Worm (Caenorhabditis elegans) whole organism, L1 larva: ENCODE measurements around the gene T07D3.2.

Experiments used
- C16A3.4 ChIP-seq: fragments of 150-350 bp; optimal IDR thresholded peaks from 2 replicates; lab custom pipeline; 2014; ENCODE audit warnings: missing biosample characterization, missing genetic modification characterization
- C34B4.2 ChIP-seq: sonication (generic microtip); optimal IDR thresholded peaks from 2 replicates; lab custom pipeline; 2017; ENCODE audit warnings: mild to moderate bottlenecking, missing genetic modification characterization, missing compliant biosample characterization
- F16B12.6 ChIP-seq: fragments of 150-350 bp; optimal IDR thresholded peaks from 2 replicates; lab custom pipeline; 2014; ENCODE audit warnings: missing biosample characterization, missing genetic modification characterization
- Y116A8C.19 ChIP-seq: sonication (generic microtip); optimal IDR thresholded peaks from 2 replicates; lab custom pipeline; 2016; ENCODE audit warnings: missing compliant biosample characterization, missing genetic modification characterization, borderline replicate concordance
- aha-1 ChIP-seq: fragments of 150-350 bp; optimal IDR thresholded peaks from 2 replicates; lab custom pipeline; 2014; ENCODE audit warnings: missing biosample characterization, missing genetic modification characterization
- aly-2 ChIP-seq: fragments of 150-350 bp; optimal IDR thresholded peaks from 2 replicates; lab custom pipeline; 2014; ENCODE audit warnings: missing biosample characterization, missing genetic modification characterization
- blmp-1 ChIP-seq: fragments of 150-350 bp; optimal IDR thresholded peaks from 2 replicates; lab custom pipeline; 2014; ENCODE audit warnings: missing biosample characterization, missing genetic modification characterization
- ceh-63 ChIP-seq: fragments of 200-800 bp; sonication (Bioruptor generic); optimal IDR thresholded peaks from 2 replicates; lab custom pipeline; 2018; ENCODE audit warnings: mild to moderate bottlenecking, missing genetic modification characterization, missing compliant biosample characterization
- ceh-82 ChIP-seq, 3 experiments: fragments of 150-350 bp in 1 of 3; sonication (generic microtip) in 2 of 3; optimal IDR thresholded peaks; 2 replicates each; lab custom pipeline; 2014 to 2017; ENCODE audit warnings: missing biosample characterization in 3 of 3, missing genetic modification characterization in 3 of 3
- ceh-90 ChIP-seq: sonication (generic microtip); optimal IDR thresholded peaks from 2 replicates; lab custom pipeline; 2016; ENCODE audit warnings: missing genetic modification characterization, missing compliant biosample characterization
- dsc-1 ChIP-seq: sonication (generic microtip); optimal IDR thresholded peaks from 2 replicates; lab custom pipeline; 2016; ENCODE audit warnings: mild to moderate bottlenecking, missing genetic modification characterization, missing compliant biosample characterization
- efl-1 ChIP-seq, 4 experiments: fragments of 150-350 bp; optimal IDR thresholded peaks in 3 of 4; peaks in 1 of 4; 1 replicate in 1 of 4; 2 replicates in 3 of 4; lab custom pipeline; 2014; ENCODE audit warnings: missing biosample characterization in 2 of 4, missing genetic modification characterization in 2 of 4, missing genetic modification reagents in 2 of 4
- efl-3 ChIP-seq: fragments of 200-800 bp; sonication (Bioruptor generic); optimal IDR thresholded peaks from 2 replicates; lab custom pipeline; 2018; ENCODE audit warnings: mild to moderate bottlenecking, missing genetic modification characterization, missing compliant biosample characterization
- elt-3 ChIP-seq, 6 experiments: fragments of 150-350 bp in 1 of 6; sonication (generic microtip); optimal IDR thresholded peaks; 2 replicates each; lab custom pipeline; 2017 to 2018; ENCODE audit warnings: missing biosample characterization in 6 of 6, missing genetic modification characterization in 6 of 6, inconsistent platforms in 1 of 6
- fkh-8 ChIP-seq: sonication (generic microtip); optimal IDR thresholded peaks from 2 replicates; lab custom pipeline; 2016; ENCODE audit warnings: mild to moderate bottlenecking, missing genetic modification characterization, missing compliant biosample characterization
- fos-1 ChIP-seq: fragments of 150-350 bp; optimal IDR thresholded peaks from 2 replicates; lab custom pipeline; 2014; ENCODE audit warnings: missing biosample characterization, missing genetic modification characterization
- grh-1 ChIP-seq: fragments of 200-800 bp; sonication (Bioruptor generic); IDR thresholded peaks from 2 replicates; pipeline ENCODE4 v1.3.6; 2022; ENCODE audit warnings: missing genetic modification reagents, missing genetic modification characterization, missing compliant biosample characterization
- hlh-17 ChIP-seq: fragments of 200-800 bp; sonication (Bioruptor generic); optimal IDR thresholded peaks from 2 replicates; lab custom pipeline; 2018; ENCODE audit warnings: missing genetic modification characterization, mild to moderate bottlenecking, missing compliant biosample characterization, moderate library complexity, borderline replicate concordance
- isw-1 ChIP-seq: fragments of 200-800 bp; sonication (Bioruptor generic); IDR thresholded peaks from 2 replicates; pipeline ENCODE4 v1.3.6; 2022; ENCODE audit warnings: missing genetic modification characterization, missing compliant biosample characterization
- jun-1 ChIP-seq: fragments of 150-350 bp; optimal IDR thresholded peaks from 2 replicates; lab custom pipeline; 2014; ENCODE audit warnings: missing biosample characterization, missing genetic modification reagents, missing genetic modification characterization
- lin-13 ChIP-seq: fragments of 150-350 bp; optimal IDR thresholded peaks from 2 replicates; lab custom pipeline; 2014; ENCODE audit warnings: missing biosample characterization, missing genetic modification reagents, missing genetic modification characterization
- lin-14 ChIP-seq: fragments of 200-800 bp; sonication (Bioruptor generic); optimal IDR thresholded peaks from 2 replicates; lab custom pipeline; 2018; ENCODE audit warnings: mild to moderate bottlenecking, missing genetic modification characterization, moderate library complexity, missing compliant biosample characterization
- lin-15B ChIP-seq: fragments of 150-350 bp; sonication (generic microtip); optimal IDR thresholded peaks from 3 replicates; lab custom pipeline; 2014; ENCODE audit warnings: missing biosample characterization, missing genetic modification characterization
- lin-39 ChIP-seq: fragments of 150-350 bp; optimal IDR thresholded peaks from 2 replicates; lab custom pipeline; 2014; ENCODE audit warnings: missing biosample characterization, missing genetic modification reagents, missing genetic modification characterization
- lsy-2 ChIP-seq, 2 experiments: fragments of 150-350 bp; optimal IDR thresholded peaks; 2 replicates each; lab custom pipeline; 2014; ENCODE audit warnings: missing biosample characterization in 2 of 2, missing genetic modification characterization in 2 of 2
- mab-9 ChIP-seq: fragments of 200-800 bp; sonication (Bioruptor generic); IDR thresholded peaks from 2 replicates; pipeline ENCODE4 v1.3.6; 2022; ENCODE audit warnings: missing genetic modification reagents, missing genetic modification characterization, missing compliant biosample characterization
- mef-2 ChIP-seq: fragments of 150-350 bp; optimal IDR thresholded peaks from 2 replicates; lab custom pipeline; 2014; ENCODE audit warnings: missing biosample characterization, missing genetic modification characterization
- mep-1 ChIP-seq: fragments of 150-350 bp; optimal IDR thresholded peaks from 2 replicates; lab custom pipeline; 2014; ENCODE audit warnings: missing biosample characterization, missing genetic modification characterization
- nhr-11 ChIP-seq: fragments of 150-350 bp; optimal IDR thresholded peaks from 2 replicates; lab custom pipeline; 2014; ENCODE audit warnings: missing biosample characterization, missing genetic modification characterization
- nhr-19 ChIP-seq: fragments of 200-800 bp; sonication (Bioruptor generic); conservative IDR thresholded peaks from 2 replicates; pipeline ENCODE4 v1.3.6; 2022; ENCODE audit warnings: missing genetic modification characterization, missing compliant biosample characterization
- nhr-20 ChIP-seq: sonication (generic microtip); optimal IDR thresholded peaks from 2 replicates; lab custom pipeline; 2016; ENCODE audit warnings: mild to moderate bottlenecking, missing genetic modification characterization, missing compliant biosample characterization
- nhr-237 ChIP-seq: fragments of 150-350 bp; optimal IDR thresholded peaks from 2 replicates; lab custom pipeline; 2014; ENCODE audit warnings: missing biosample characterization, missing genetic modification characterization
- nhr-47 ChIP-seq: sonication (generic microtip); optimal IDR thresholded peaks from 2 replicates; lab custom pipeline; 2016; ENCODE audit warnings: mild to moderate bottlenecking, missing genetic modification characterization, moderate library complexity, missing compliant biosample characterization
- nhr-71 ChIP-seq: sonication (generic microtip); optimal IDR thresholded peaks from 2 replicates; lab custom pipeline; 2016; ENCODE audit warnings: mild to moderate bottlenecking, missing genetic modification characterization, moderate library complexity, missing compliant biosample characterization
- nhr-77 ChIP-seq: fragments of 150-350 bp; optimal IDR thresholded peaks from 2 replicates; lab custom pipeline; 2014; ENCODE audit warnings: missing biosample characterization, missing genetic modification characterization
- nhr-85 ChIP-seq: sonication (generic microtip); peaks from one replicate; lab custom pipeline; 2016; ENCODE audit warnings: missing genetic modification characterization, inconsistent platforms, missing compliant biosample characterization
- pqm-1 ChIP-seq: sonication (generic microtip); optimal IDR thresholded peaks from 3 replicates; lab custom pipeline; 2017; ENCODE audit warnings: missing biosample characterization, missing genetic modification characterization
- rnt-1 ChIP-seq: sonication (generic microtip); optimal IDR thresholded peaks from 2 replicates; lab custom pipeline; 2016; ENCODE audit warnings: mild to moderate bottlenecking, missing genetic modification characterization, moderate library complexity, missing compliant biosample characterization
- snpc-4 ChIP-seq: fragments of 150-350 bp; optimal IDR thresholded peaks from 2 replicates; lab custom pipeline; 2014; ENCODE audit warnings: missing biosample characterization, missing genetic modification characterization
- snu-23 ChIP-seq: sonication (generic microtip); optimal IDR thresholded peaks from 2 replicates; lab custom pipeline; 2016; ENCODE audit warnings: missing genetic modification characterization, missing compliant biosample characterization
- swsn-7 ChIP-seq: sonication (generic microtip); optimal IDR thresholded peaks from 2 replicates; lab custom pipeline; 2016; ENCODE audit warnings: missing genetic modification characterization, missing compliant biosample characterization
- tbx-2 ChIP-seq: sonication (generic microtip); optimal IDR thresholded peaks from 2 replicates; lab custom pipeline; 2016; ENCODE audit warnings: missing genetic modification characterization, missing compliant biosample characterization
- tlp-1 ChIP-seq: fragments of 150-350 bp; optimal IDR thresholded peaks from 2 replicates; lab custom pipeline; 2014; ENCODE audit warnings: missing biosample characterization, missing genetic modification characterization
- unc-62 ChIP-seq: fragments of 150-350 bp; optimal IDR thresholded peaks from 2 replicates; lab custom pipeline; 2014; ENCODE audit warnings: missing biosample characterization, missing genetic modification reagents, missing genetic modification characterization
- unc-86 ChIP-seq: sonication (generic microtip); optimal IDR thresholded peaks from 2 replicates; lab custom pipeline; 2016; ENCODE audit warnings: missing genetic modification characterization, missing compliant biosample characterization
- unc-98 ChIP-seq: fragments of 200-800 bp; sonication (Bioruptor generic); IDR thresholded peaks from 2 replicates; pipeline ENCODE4 v1.3.6; 2022; ENCODE audit warnings: missing genetic modification characterization, missing compliant biosample characterization
- vab-15 ChIP-seq: sonication (generic microtip); optimal IDR thresholded peaks from 2 replicates; lab custom pipeline; 2017; ENCODE audit warnings: missing genotype, mild to moderate bottlenecking, missing genetic modification characterization, missing compliant biosample characterization
- xbp-1 ChIP-seq: sonication (generic microtip); optimal IDR thresholded peaks from 2 replicates; lab custom pipeline; 2016; ENCODE audit warnings: missing genetic modification characterization, missing compliant biosample characterization

T07D3.2 gene

ce11 chrII:869316-869715 lies 32.4 kb upstream of the T07D3.2 start:
- no peak for TF ChIP-seq isw-1 (GFP tag; lab: Robert Waterston, UW)
- TF ChIP-seq nhr-77 (tag; lab: Kevin White, UChicago), result no peak
- TF ChIP-seq lin-13 (GFP tag; lab: Kevin White, UChicago), result no peak
- TF ChIP-seq hlh-17 (GFP tag; lab: Kevin White, UChicago), result no peak
- TF ChIP-seq nhr-11 (tag; lab: Kevin White, UChicago), result no peak
- TF ChIP-seq efl-1 (optimal IDR thresholded peaks at IDR 0.05; lab: Kevin White, UChicago), result no peak
- peak in 1 of 2 experiments; percentile 3 for TF ChIP-seq efl-1 (GFP tag; optimal IDR thresholded peaks at IDR 0.05 in 1 of 2; lab: Kevin White, UChicago)
- no peak for TF ChIP-seq C34B4.2 (tag; lab: Kevin White, UChicago)
- no peak for TF ChIP-seq tlp-1
- TF ChIP-seq, all 84 proteins: peak for 1

- TF ChIP-seq nhr-85 (tag; lab: Kevin White, UChicago) (peak; percentile 63), blmp-1 (tag; lab: Kevin White, UChicago) (no peak), fkh-8 (tag; lab: Kevin White, UChicago) (peak; percentile 22), lin-14 (GFP tag; lab: Kevin White, UChicago) (peak; percentile 86), grh-1 (GFP tag; lab: Robert Waterston, UW) (0 out of 2 replicates have a peak, but pooled peaks have one; percentile 13), aly-2 (tag; lab: Kevin White, UChicago) (no peak), unc-86 (tag; lab: Kevin White, UChicago) (no peak), fos-1 (tag; lab: Kevin White, UChicago) (no peak), lsy-2 (tag; optimal IDR thresholded peaks at IDR 0.05; lab: Kevin White, UChicago) (peak; percentile 38 to 57), mep-1 (tag; lab: Kevin White, UChicago) (peak; percentile 75), nhr-19 (GFP tag; lab: Robert Waterston, UW) (peak; percentile 23; the same call in 1 of the 2 replicates), lin-39 (tag; lab: Kevin White, UChicago) (no peak), C16A3.4 (tag; lab: Kevin White, UChicago) (peak; percentile 51), lin-15B (tag; lab: Kevin White, UChicago) (peak; percentile 28), xbp-1 (tag; lab: Kevin White, UChicago) (peak; percentile 14), snpc-4 (tag; lab: Kevin White, UChicago) (peak; percentile 40), dsc-1 (tag; lab: Kevin White, UChicago) (peak; percentile 15), nhr-47 (tag; lab: Kevin White, UChicago) (peak; percentile 55), ceh-82 (tag; optimal IDR thresholded peaks at IDR 0.05; lab: Kevin White, UChicago) (peak in 2 of 3 experiments; percentile 6 to 71), isw-1 (GFP tag; lab: Robert Waterston, UW) (no peak), Y116A8C.19 (no peak), mef-2 (tag; lab: Kevin White, UChicago) (no peak), snu-23 (GFP tag; lab: Kevin White, UChicago) (peak; percentile 43), unc-98 (GFP tag; lab: Robert Waterston, UW) (no peak), ceh-63 (GFP tag; lab: Kevin White, UChicago) (no peak), pqm-1 (tag; lab: Kevin White, UChicago) (no peak), tlp-1 (no peak), efl-1 (optimal IDR thresholded peaks at IDR 0.05; lab: Kevin White, UChicago) (peak; percentile 56), efl-1 (GFP tag; optimal IDR thresholded peaks at IDR 0.05 in 1 of 2; lab: Kevin White, UChicago) (peak; percentile 67 to 95), mab-9 (GFP tag; lab: Robert Waterston, UW) (no peak), F16B12.6 (tag; lab: Kevin White, UChicago) (peak; percentile 47), rnt-1 (peak; percentile 60), unc-62 (no peak), vab-15 (tag; lab: Kevin White, UChicago) (no peak), jun-1 (tag; lab: Kevin White, UChicago) (no peak), ceh-90 (tag; lab: Kevin White, UChicago) (no peak), nhr-71 (tag; lab: Kevin White, UChicago) (peak; percentile 53), nhr-237 (no peak), tbx-2 (peak; percentile 16), aha-1 (tag; lab: Kevin White, UChicago) (no peak), elt-3 (tag; optimal IDR thresholded peaks at IDR 0.05; lab: Kevin White, UChicago) (peak in 1 of 6 experiments; percentile 24), efl-3 (GFP tag; lab: Kevin White, UChicago) (no peak), swsn-7 (peak; percentile 37), lin-13 (GFP tag; lab: Kevin White, UChicago) (peak; percentile 26), nhr-20 (peak; percentile 26), C34B4.2 (tag; lab: Kevin White, UChicago) (no peak)
Observed at ce11 chrII:872993-873787, 28.5 kb upstream of the T07D3.2 start, which contains the start of gene alg-2. TSS of gene alg-2 (plus strand) at chrII:873212.
